Worm (Caenorhabditis elegans) whole organism, L4 larva: ENCODE measurements around the gene oac-7.
"Not testable (repeated sequence)": the region's sequence is repeated elsewhere in the genome, so short reads cannot be mapped to it uniquely, and the experiment has no call there.

Experiments used
- D1046.2 ChIP-seq: fragments of 200-800 bp; sonication (Bioruptor generic); IDR thresholded peaks from 2 replicates; pipeline ENCODE4 v1.3.6; 2022; ENCODE audit warnings: missing genetic modification characterization, missing compliant biosample characterization
- F26F4.8 ChIP-seq: fragments of 200-800 bp; sonication (Bioruptor generic); conservative IDR thresholded peaks from 2 replicates; pipeline ENCODE4 v1.3.6; 2022; ENCODE audit warnings: missing genetic modification characterization, missing compliant biosample characterization
- F44E2.7 ChIP-seq: fragments of 200-800 bp; sonication (Bioruptor generic); IDR thresholded peaks from 2 replicates; pipeline ENCODE4 v2.1.2; 2022; ENCODE audit warnings: missing genetic modification characterization, missing compliant biosample characterization
- F49E8.2 ChIP-seq: sonication (generic microtip); optimal IDR thresholded peaks from 2 replicates; lab custom pipeline; 2016; ENCODE audit warnings: missing compliant biosample characterization, mild to moderate bottlenecking, missing genetic modification characterization, borderline replicate concordance
- T20F7.1 ChIP-seq: fragments of 200-800 bp; sonication (Bioruptor generic); optimal IDR thresholded peaks from 2 replicates; lab custom pipeline; 2018; ENCODE audit warnings: mild to moderate bottlenecking, missing genetic modification characterization, missing compliant biosample characterization
- T26A8.4 ChIP-seq: fragments of 200-800 bp; sonication (Bioruptor generic); IDR thresholded peaks from 2 replicates; pipeline ENCODE4 v1.3.6; 2022; ENCODE audit warnings: missing genetic modification characterization, missing compliant biosample characterization
- Y5F2A.4 ChIP-seq: fragments of 200-800 bp; sonication (Bioruptor generic); optimal IDR thresholded peaks from 2 replicates; lab custom pipeline; 2018; ENCODE audit warnings: mild to moderate bottlenecking, missing genetic modification characterization, missing compliant biosample characterization
- ZK546.5 ChIP-seq, 2 experiments: sonication (generic microtip); optimal IDR thresholded peaks; 2 replicates each; lab custom pipeline; 2017; ENCODE audit warnings: missing biosample characterization in 2 of 2, missing genetic modification characterization in 2 of 2
- aha-1 ChIP-seq: fragments of 150-350 bp; peaks from one replicate; lab custom pipeline; 2014; ENCODE audit warnings: missing biosample characterization, missing genetic modification characterization
- ama-1 ChIP-seq: fragments of 150-350 bp; optimal IDR thresholded peaks from 2 replicates; lab custom pipeline; 2014; ENCODE audit warnings: inconsistent platforms, mixed read lengths
- arid-1 ChIP-seq: fragments of 200-800 bp; sonication (Bioruptor generic); conservative IDR thresholded peaks from 2 replicates; pipeline ENCODE4 v1.3.6; 2022; ENCODE audit warnings: missing genetic modification reagents, missing genetic modification characterization, missing compliant biosample characterization
- ceh-20 ChIP-seq: fragments of 200-800 bp; sonication (Bioruptor generic); IDR thresholded peaks from 2 replicates; pipeline ENCODE4 v1.3.6; 2022; ENCODE audit warnings: missing genetic modification reagents, missing genetic modification characterization, missing compliant biosample characterization
- ceh-28 ChIP-seq: fragments of 150-350 bp; optimal IDR thresholded peaks from 2 replicates; lab custom pipeline; 2014; ENCODE audit warnings: missing biosample characterization, missing genetic modification reagents, missing genetic modification characterization
- ceh-32 ChIP-seq: sonication (generic microtip); optimal IDR thresholded peaks from 2 replicates; lab custom pipeline; 2016; ENCODE audit warnings: mild to moderate bottlenecking, missing genetic modification characterization, missing compliant biosample characterization; ENCODE audit not compliant: poor library complexity
- cey-2 ChIP-seq: sonication (generic microtip); optimal IDR thresholded peaks from 3 replicates; lab custom pipeline; 2017; ENCODE audit warnings: missing genetic modification characterization, mild to moderate bottlenecking, missing compliant biosample characterization, antibody characterized with exemption, borderline replicate concordance; ENCODE audit not compliant: insufficient read depth
- daf-12 ChIP-seq: fragments of 150-350 bp; optimal IDR thresholded peaks from 2 replicates; lab custom pipeline; 2014; ENCODE audit warnings: missing biosample characterization, missing genetic modification reagents, missing genetic modification characterization
- daf-16 ChIP-seq, 3 experiments: sonication (generic microtip); optimal IDR thresholded peaks; 2 replicates each; lab custom pipeline; 2016 to 2017; ENCODE audit warnings: missing genetic modification characterization in 3 of 3, missing genetic modification reagents in 3 of 3, mild to moderate bottlenecking in 2 of 3, missing compliant biosample characterization in 2 of 3, missing biosample characterization in 1 of 3, moderate library complexity in 1 of 3
- dmd-6 ChIP-seq: fragments of 200-800 bp; sonication (Bioruptor generic); IDR thresholded peaks from 2 replicates; pipeline ENCODE4 v1.3.6; 2022; ENCODE audit warnings: missing genetic modification reagents, missing genetic modification characterization, missing compliant biosample characterization
- dmd-9 ChIP-seq: fragments of 200-800 bp; sonication (Bioruptor generic); IDR thresholded peaks from 2 replicates; pipeline ENCODE4 v1.3.6; 2022; ENCODE audit warnings: missing genetic modification reagents, missing genetic modification characterization, missing compliant biosample characterization
- dpl-1 ChIP-seq: fragments of 150-350 bp; optimal IDR thresholded peaks from 2 replicates; lab custom pipeline; 2014; ENCODE audit warnings: missing biosample characterization, missing genetic modification reagents, missing genetic modification characterization
- dve-1 ChIP-seq: sonication (generic microtip); optimal IDR thresholded peaks from 2 replicates; lab custom pipeline; 2017; ENCODE audit warnings: antibody characterized with exemption, mild to moderate bottlenecking, missing genetic modification characterization, missing compliant biosample characterization; ENCODE audit not compliant: insufficient read depth
- egl-43 ChIP-seq: fragments of 200-800 bp; sonication (Bioruptor generic); IDR thresholded peaks from 2 replicates; pipeline ENCODE4 v1.3.6; 2022; ENCODE audit warnings: missing genetic modification reagents, missing genetic modification characterization, missing compliant biosample characterization
- gei-8 ChIP-seq: fragments of 200-800 bp; sonication (Bioruptor generic); optimal IDR thresholded peaks from 2 replicates; lab custom pipeline; 2018; ENCODE audit warnings: mild to moderate bottlenecking, missing genetic modification characterization, missing compliant biosample characterization
- hlh-11 ChIP-seq: fragments of 200-800 bp; sonication (Bioruptor generic); optimal IDR thresholded peaks from 2 replicates; lab custom pipeline; 2018; ENCODE audit warnings: mild to moderate bottlenecking, missing genetic modification characterization, missing compliant biosample characterization
- hlh-30 ChIP-seq: sonication (generic microtip); optimal IDR thresholded peaks from 2 replicates; lab custom pipeline; 2017; ENCODE audit warnings: antibody characterized with exemption, mild to moderate bottlenecking, missing genetic modification characterization, missing compliant biosample characterization; ENCODE audit not compliant: insufficient read depth
- lim-7 ChIP-seq: fragments of 200-800 bp; sonication (Bioruptor generic); IDR thresholded peaks from 2 replicates; pipeline ENCODE4 v1.3.6; 2022; ENCODE audit warnings: missing genetic modification characterization, missing compliant biosample characterization
- lin-1 ChIP-seq: fragments of 200-800 bp; sonication (Bioruptor generic); IDR thresholded peaks from 2 replicates; pipeline ENCODE4 v1.3.6; 2022; ENCODE audit warnings: missing genetic modification reagents, missing genetic modification characterization, missing compliant biosample characterization
- lin-15B ChIP-seq: fragments of 150-350 bp; sonication (generic microtip); optimal IDR thresholded peaks from 3 replicates; lab custom pipeline; 2014; ENCODE audit warnings: missing biosample characterization, missing genetic modification characterization
- lin-39 ChIP-seq: fragments of 150-350 bp; optimal IDR thresholded peaks from 2 replicates; lab custom pipeline; 2014; ENCODE audit warnings: missing biosample characterization, missing genetic modification reagents, missing genetic modification characterization
- mdl-1 ChIP-seq, 2 experiments: fragments of 150-350 bp in 1 of 2; sonication (generic microtip) in 1 of 2; optimal IDR thresholded peaks; 2 replicates each; lab custom pipeline; 2014 to 2017; ENCODE audit warnings: missing biosample characterization in 2 of 2, missing genetic modification characterization in 2 of 2
- mdt-29 ChIP-seq: fragments of 200-800 bp; sonication (Bioruptor generic); IDR thresholded peaks from 2 replicates; pipeline ENCODE4 v1.3.6; 2022; ENCODE audit warnings: missing genetic modification reagents, missing genetic modification characterization, missing compliant biosample characterization
- mep-1 ChIP-seq: fragments of 150-350 bp; sonication (generic microtip); optimal IDR thresholded peaks from 3 replicates; lab custom pipeline; 2014; ENCODE audit warnings: missing biosample characterization, missing genetic modification characterization
- mes-2 ChIP-seq: sonication (generic microtip); optimal IDR thresholded peaks from 2 replicates; lab custom pipeline; 2016; ENCODE audit warnings: missing genotype, mild to moderate bottlenecking, missing genetic modification characterization, missing compliant biosample characterization; ENCODE audit not compliant: poor library complexity, severe bottlenecking
- mxl-2 ChIP-seq: fragments of 200-800 bp; sonication (Bioruptor generic); conservative IDR thresholded peaks from 2 replicates; pipeline ENCODE4 v1.3.6; 2022; ENCODE audit warnings: missing genetic modification reagents, missing genetic modification characterization, missing compliant biosample characterization
- nhr-10 ChIP-seq: fragments of 150-350 bp; optimal IDR thresholded peaks from 2 replicates; lab custom pipeline; 2014; ENCODE audit warnings: missing biosample characterization, missing genetic modification characterization
- nhr-102 ChIP-seq: sonication (generic microtip); optimal IDR thresholded peaks from 2 replicates; lab custom pipeline; 2016; ENCODE audit warnings: mild to moderate bottlenecking, missing genetic modification characterization, moderate library complexity, missing compliant biosample characterization
- nhr-237 ChIP-seq: sonication (generic microtip); optimal IDR thresholded peaks from 2 replicates; lab custom pipeline; 2017; ENCODE audit warnings: missing biosample characterization, missing genetic modification characterization
- nhr-76 ChIP-seq: fragments of 150-350 bp; optimal IDR thresholded peaks from 2 replicates; lab custom pipeline; 2014; ENCODE audit warnings: missing biosample characterization, missing genetic modification characterization
- nhr-77 ChIP-seq: fragments of 150-350 bp; optimal IDR thresholded peaks from 2 replicates; lab custom pipeline; 2014; ENCODE audit warnings: missing biosample characterization, missing genetic modification characterization
- pha-4 ChIP-seq, 2 experiments: fragments of 150-350 bp in 1 of 2; fragments of 200-800 bp in 1 of 2; sonication (Bioruptor generic) in 1 of 2; IDR thresholded peaks in 1 of 2; optimal IDR thresholded peaks in 1 of 2; 2 replicates each; pipeline versions ENCODE4 v1.3.6 to Lab custom; 2014 to 2022; ENCODE audit warnings: missing genetic modification characterization in 2 of 2, missing genetic modification reagents in 2 of 2, missing biosample characterization in 1 of 2, missing compliant biosample characterization in 1 of 2
- saeg-2 ChIP-seq: fragments of 200-800 bp; sonication (Bioruptor generic); IDR thresholded peaks from 2 replicates; pipeline ENCODE4 v1.3.6; 2022; ENCODE audit warnings: missing genetic modification reagents, missing genetic modification characterization, missing compliant biosample characterization
- set-16 ChIP-seq: fragments of 200-800 bp; sonication (Bioruptor generic); IDR thresholded peaks from 2 replicates; pipeline ENCODE4 v1.3.6; 2022; ENCODE audit warnings: missing genetic modification reagents, missing genetic modification characterization, missing compliant biosample characterization
- vab-7 ChIP-seq: fragments of 200-800 bp; sonication (Bioruptor generic); IDR thresholded peaks from 2 replicates; pipeline ENCODE4 v1.3.6; 2022; ENCODE audit warnings: missing genetic modification reagents, missing genetic modification characterization, missing compliant biosample characterization
- zfp-2 ChIP-seq: sonication (generic microtip); optimal IDR thresholded peaks from 2 replicates; lab custom pipeline; 2016; ENCODE audit warnings: mild to moderate bottlenecking, missing genetic modification characterization, missing compliant biosample characterization
- zip-11 ChIP-seq: fragments of 200-800 bp; sonication (Bioruptor generic); IDR thresholded peaks from 2 replicates; pipeline ENCODE4 v1.3.6; 2022; ENCODE audit warnings: missing genetic modification characterization, missing compliant biosample characterization

oac-7 gene

DNA sequence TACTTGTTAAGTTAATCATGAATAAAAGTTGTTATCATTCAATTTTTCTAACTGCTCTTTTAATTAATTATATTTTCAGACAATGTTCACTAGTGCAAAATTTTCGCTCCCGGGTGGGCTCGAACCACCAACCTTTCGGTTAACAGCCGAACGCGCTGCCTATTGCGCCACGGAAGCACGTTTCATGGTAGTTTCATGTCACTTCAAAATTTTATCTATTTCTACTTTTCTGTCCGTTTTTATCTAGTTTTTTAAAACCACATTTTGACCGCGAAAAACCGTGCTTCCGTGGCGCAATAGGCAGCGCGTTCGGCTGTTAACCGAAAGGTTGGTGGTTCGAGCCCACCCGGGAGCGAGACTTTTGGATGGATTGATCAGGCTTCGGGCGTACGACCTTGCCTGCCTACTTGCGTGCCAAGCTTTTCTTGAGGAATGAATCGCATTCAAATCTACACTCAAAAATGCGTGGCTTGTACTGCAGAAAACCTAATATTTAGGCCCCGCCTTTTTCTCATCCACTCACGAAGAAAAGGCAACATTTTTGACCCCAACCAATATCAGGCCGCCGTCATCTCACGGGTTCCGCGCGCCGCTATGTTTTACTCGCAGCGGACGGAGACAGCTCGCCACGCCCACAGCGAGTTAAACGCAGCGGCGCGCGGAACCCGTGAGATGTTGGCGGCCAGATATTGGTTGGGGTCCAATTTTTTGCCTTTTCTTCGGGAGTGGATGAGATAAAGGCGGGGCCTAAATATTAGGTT, 32.1 kb downstream of the oac-7 start:
- TF ChIP-seq aha-1 (tag; lab: Kevin White, UChicago), result peak; percentile 92
- TF ChIP-seq daf-16 (GFP tag; optimal IDR thresholded peaks at IDR 0.05; lab: Kevin White, UChicago), result not testable (repeated sequence)
- peak; percentile 24 for TF ChIP-seq daf-16 (tag; optimal IDR thresholded peaks at IDR 0.05; lab: Kevin White, UChicago)
- TF ChIP-seq dmd-6 (GFP tag; lab: Robert Waterston, UW), result peak; percentile 43; the same call in 1 of the 2 replicates
- TF ChIP-seq T26A8.4 (GFP tag; lab: Robert Waterston, UW), result 0 out of 2 replicates have a peak, but pooled peaks have one; percentile 12
- peak; percentile 26; the same call in 1 of the 2 replicates for TF ChIP-seq lim-7
- peak; percentile 66 for TF ChIP-seq set-16 (GFP tag; lab: Robert Waterston, UW)
- TF ChIP-seq egl-43, result peak; percentile 63
- TF ChIP-seq mdt-29 (GFP tag; lab: Robert Waterston, UW), result peak; percentile 51; the same call in 1 of the 2 replicates
- TF ChIP-seq nhr-102 (tag; lab: Kevin White, UChicago), result peak; percentile 9
- peak; percentile 10 for TF ChIP-seq hlh-11
- TF ChIP-seq dve-1 (tag; lab: Kevin White, UChicago), result peak; percentile 27
- TF ChIP-seq hlh-30 (tag; lab: Kevin White, UChicago), result peak; percentile 14

DNA sequence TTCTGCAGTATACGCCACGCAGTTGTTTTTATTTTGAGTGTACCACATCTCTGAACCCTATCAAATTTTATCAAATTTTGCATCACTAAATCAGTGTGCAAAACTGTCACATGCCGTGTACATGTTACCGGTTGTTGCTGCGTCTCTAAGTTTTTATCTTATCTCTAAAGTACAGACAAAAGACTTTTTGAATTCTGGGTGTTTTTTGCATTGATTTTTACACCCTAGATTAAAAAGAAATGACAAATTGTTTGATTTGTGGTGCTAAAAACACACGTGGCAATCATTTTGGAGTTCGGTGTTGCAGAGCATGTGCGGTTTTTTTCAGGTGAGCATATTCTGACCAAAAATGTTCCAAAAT, 32.6 kb downstream of the oac-7 start, which contains the start of gene nhr-193:
Gene nhr-193 (plus strand): TSS at position 51 of the 361 bp plus-strand sequence.
- TF ChIP-seq nhr-102 (tag; lab: Kevin White, UChicago) (no peak), ama-1 (lab: Kevin White, UChicago) (no peak), F44E2.7 (GFP tag; lab: Robert Waterston, UW) (no peak), ceh-32 (no peak), F49E8.2 (tag; lab: Kevin White, UChicago) (no peak), lin-39 (tag; lab: Kevin White, UChicago) (no peak), ZK546.5 (tag; optimal IDR thresholded peaks at IDR 0.05; lab: Kevin White, UChicago) (no peak), hlh-30 (tag; lab: Kevin White, UChicago) (peak; percentile 18), nhr-76 (no peak), ceh-28 (tag; lab: Kevin White, UChicago) (no peak), saeg-2 (GFP tag; lab: Robert Waterston, UW) (no peak), mxl-2 (GFP tag; lab: Robert Waterston, UW) (no peak), Y5F2A.4 (no peak), nhr-10 (tag; lab: Kevin White, UChicago) (no peak), mdl-1 (tag; optimal IDR thresholded peaks at IDR 0.05; lab: Kevin White, UChicago) (peak in 1 of 2 experiments; percentile 39), mep-1 (no peak), lin-1 (GFP tag; lab: Robert Waterston, UW) (no peak), mes-2 (no peak), D1046.2 (GFP tag; lab: Robert Waterston, UW) (no peak), arid-1 (GFP tag; lab: Robert Waterston, UW) (no peak), gei-8 (GFP tag; lab: Kevin White, UChicago) (no peak), daf-12 (tag; lab: Kevin White, UChicago) (no peak), lin-15B (no peak), zfp-2 (tag; lab: Kevin White, UChicago) (no peak), dmd-6 (GFP tag; lab: Robert Waterston, UW) (peak; percentile 74), vab-7 (GFP tag; lab: Robert Waterston, UW) (no peak), nhr-237 (tag; lab: Kevin White, UChicago) (no peak), T20F7.1 (GFP tag; lab: Kevin White, UChicago) (no peak), nhr-77 (tag; lab: Kevin White, UChicago) (peak; percentile 1), ceh-20 (GFP tag; lab: Robert Waterston, UW) (no peak), dpl-1 (no peak), hlh-11 (peak; percentile 63), cey-2 (tag; lab: Kevin White, UChicago) (no peak), pha-4 (GFP tag; IDR thresholded peaks at IDR 0.05; lab: Robert Waterston, UW) (no peak), pha-4 (tag; optimal IDR thresholded peaks at IDR 0.05; lab: Kevin White, UChicago) (no peak), dmd-9 (GFP tag; lab: Robert Waterston, UW) (no peak), zip-11 (GFP tag; lab: Robert Waterston, UW) (no peak), F26F4.8 (GFP tag; lab: Robert Waterston, UW) (no peak), daf-16 (GFP tag; optimal IDR thresholded peaks at IDR 0.05; lab: Kevin White, UChicago) (no peak), daf-16 (tag; optimal IDR thresholded peaks at IDR 0.05; lab: Kevin White, UChicago) (peak; percentile 39)
